Worm (Caenorhabditis elegans): Measurements from ENCODE around the gene clec-258.

- TF ChIP-seq him-1 (tag; optimal IDR thresholded peaks at IDR 0.05) (no peak), dao-5 (tag; optimal IDR thresholded peaks at IDR 0.05) (no peak)
Measured at ce11 chrV:19744210-19744609, 44.0 kb upstream of the clec-258 start.
